Worm (Caenorhabditis elegans) whole organism, L4 larva: ENCODE data around the gene xbx-5.
A peak's percentile ranks its signal among the peaks of the same experiment; 100 is the strongest.

Source experiments
- F44E2.7 ChIP-seq: fragments of 200-800 bp; sonication (Bioruptor generic); IDR thresholded peaks from 2 replicates; pipeline ENCODE4 v2.1.2; 2022; ENCODE audit warnings: missing genetic modification characterization, missing compliant biosample characterization
- R02D3.7 ChIP-seq: fragments of 150-350 bp; sonication (generic microtip); optimal IDR thresholded peaks from 3 replicates; lab custom pipeline; 2014; ENCODE audit warnings: missing biosample characterization, missing genetic modification characterization
- Y5F2A.4 ChIP-seq: fragments of 200-800 bp; sonication (Bioruptor generic); optimal IDR thresholded peaks from 2 replicates; lab custom pipeline; 2018; ENCODE audit warnings: mild to moderate bottlenecking, missing genetic modification characterization, missing compliant biosample characterization
- ZK546.5 ChIP-seq, 2 experiments: sonication (generic microtip); optimal IDR thresholded peaks; 2 replicates each; lab custom pipeline; 2017; ENCODE audit warnings: missing biosample characterization in 2 of 2, missing genetic modification characterization in 2 of 2
- aha-1 ChIP-seq: fragments of 150-350 bp; peaks from one replicate; lab custom pipeline; 2014; ENCODE audit warnings: missing biosample characterization, missing genetic modification characterization
- aly-2 ChIP-seq: sonication (generic microtip); optimal IDR thresholded peaks from 2 replicates; lab custom pipeline; 2018; ENCODE audit warnings: missing biosample characterization, missing genetic modification characterization
- ama-1 ChIP-seq: fragments of 150-350 bp; optimal IDR thresholded peaks from 2 replicates; lab custom pipeline; 2014; ENCODE audit warnings: inconsistent platforms, mixed read lengths
- arid-1 ChIP-seq: fragments of 200-800 bp; sonication (Bioruptor generic); conservative IDR thresholded peaks from 2 replicates; pipeline ENCODE4 v1.3.6; 2022; ENCODE audit warnings: missing genetic modification reagents, missing genetic modification characterization, missing compliant biosample characterization
- ceh-32 ChIP-seq: sonication (generic microtip); optimal IDR thresholded peaks from 2 replicates; lab custom pipeline; 2016; ENCODE audit warnings: mild to moderate bottlenecking, missing genetic modification characterization, missing compliant biosample characterization; ENCODE audit not compliant: poor library complexity
- ceh-44 ChIP-seq: fragments of 200-800 bp; sonication (Bioruptor generic); IDR thresholded peaks from 2 replicates; pipeline ENCODE4 v1.3.6; 2022; ENCODE audit warnings: missing genetic modification reagents, missing genetic modification characterization, missing compliant biosample characterization
- ceh-82 ChIP-seq: sonication (generic microtip); optimal IDR thresholded peaks from 2 replicates; lab custom pipeline; 2017; ENCODE audit warnings: missing biosample characterization, missing genetic modification characterization
- dmd-6 ChIP-seq: fragments of 200-800 bp; sonication (Bioruptor generic); IDR thresholded peaks from 2 replicates; pipeline ENCODE4 v1.3.6; 2022; ENCODE audit warnings: missing genetic modification reagents, missing genetic modification characterization, missing compliant biosample characterization
- dmd-8 ChIP-seq: fragments of 200-800 bp; sonication (Bioruptor generic); IDR thresholded peaks from 2 replicates; pipeline ENCODE4 v1.3.6; 2022; ENCODE audit warnings: missing genetic modification characterization, missing compliant biosample characterization
- dpl-1 ChIP-seq: fragments of 150-350 bp; optimal IDR thresholded peaks from 2 replicates; lab custom pipeline; 2014; ENCODE audit warnings: missing biosample characterization, missing genetic modification reagents, missing genetic modification characterization
- fkh-10 ChIP-seq: fragments of 150-350 bp; optimal IDR thresholded peaks from 2 replicates; lab custom pipeline; 2014; ENCODE audit warnings: missing biosample characterization, missing genetic modification reagents, missing genetic modification characterization
- fos-1 ChIP-seq: fragments of 150-350 bp; optimal IDR thresholded peaks from 2 replicates; lab custom pipeline; 2014; ENCODE audit warnings: missing biosample characterization, missing genetic modification characterization
- hlh-30 ChIP-seq: sonication (generic microtip); optimal IDR thresholded peaks from 2 replicates; lab custom pipeline; 2017; ENCODE audit warnings: antibody characterized with exemption, mild to moderate bottlenecking, missing genetic modification characterization, missing compliant biosample characterization; ENCODE audit not compliant: insufficient read depth
- hmg-1.1 ChIP-seq: fragments of 200-800 bp; sonication (Bioruptor generic); IDR thresholded peaks from 2 replicates; pipeline ENCODE4 v1.3.6; 2022; ENCODE audit warnings: missing genetic modification reagents, missing genetic modification characterization, missing compliant biosample characterization
- lim-7 ChIP-seq: fragments of 200-800 bp; sonication (Bioruptor generic); IDR thresholded peaks from 2 replicates; pipeline ENCODE4 v1.3.6; 2022; ENCODE audit warnings: missing genetic modification characterization, missing compliant biosample characterization
- lin-1 ChIP-seq: fragments of 200-800 bp; sonication (Bioruptor generic); IDR thresholded peaks from 2 replicates; pipeline ENCODE4 v1.3.6; 2022; ENCODE audit warnings: missing genetic modification reagents, missing genetic modification characterization, missing compliant biosample characterization
- lin-15B ChIP-seq: fragments of 150-350 bp; sonication (generic microtip); optimal IDR thresholded peaks from 3 replicates; lab custom pipeline; 2014; ENCODE audit warnings: missing biosample characterization, missing genetic modification characterization
- lin-29 ChIP-seq: fragments of 200-800 bp; sonication (Bioruptor generic); IDR thresholded peaks from 2 replicates; pipeline ENCODE4 v1.3.6; 2022; ENCODE audit warnings: missing genetic modification reagents, missing genetic modification characterization, missing compliant biosample characterization
- lin-38 ChIP-seq: fragments of 200-800 bp; sonication (Bioruptor generic); IDR thresholded peaks from 2 replicates; pipeline ENCODE4 v1.3.6; 2022; ENCODE audit warnings: missing genetic modification reagents, missing genetic modification characterization, missing compliant biosample characterization
- lin-39 ChIP-seq: fragments of 150-350 bp; optimal IDR thresholded peaks from 2 replicates; lab custom pipeline; 2014; ENCODE audit warnings: missing biosample characterization, missing genetic modification reagents, missing genetic modification characterization
- lsy-2 ChIP-seq, 2 experiments: fragments of 150-350 bp in 1 of 2; sonication (generic microtip) in 1 of 2; optimal IDR thresholded peaks; 2 replicates each; lab custom pipeline; 2014 to 2017; ENCODE audit warnings: missing biosample characterization in 2 of 2, missing genetic modification characterization in 2 of 2
- madf-9 ChIP-seq: fragments of 200-800 bp; sonication (Bioruptor generic); conservative IDR thresholded peaks from 2 replicates; pipeline ENCODE4 v1.3.6; 2022; ENCODE audit warnings: missing genetic modification reagents, missing genetic modification characterization, missing compliant biosample characterization
- mep-1 ChIP-seq: fragments of 150-350 bp; sonication (generic microtip); optimal IDR thresholded peaks from 3 replicates; lab custom pipeline; 2014; ENCODE audit warnings: missing biosample characterization, missing genetic modification characterization
- mes-2 ChIP-seq: sonication (generic microtip); optimal IDR thresholded peaks from 2 replicates; lab custom pipeline; 2016; ENCODE audit warnings: missing genotype, mild to moderate bottlenecking, missing genetic modification characterization, missing compliant biosample characterization; ENCODE audit not compliant: poor library complexity, severe bottlenecking
- nhr-111 ChIP-seq: fragments of 200-800 bp; sonication (Bioruptor generic); optimal IDR thresholded peaks from 2 replicates; lab custom pipeline; 2018; ENCODE audit warnings: mild to moderate bottlenecking, missing genetic modification characterization, missing compliant biosample characterization
- nhr-48 ChIP-seq: sonication (generic microtip); optimal IDR thresholded peaks from 2 replicates; lab custom pipeline; 2016; ENCODE audit warnings: mild to moderate bottlenecking, missing genetic modification characterization, missing compliant biosample characterization
- php-3 ChIP-seq: fragments of 200-800 bp; sonication (Bioruptor generic); IDR thresholded peaks from 2 replicates; pipeline ENCODE4 v1.3.6; 2022; ENCODE audit warnings: missing genetic modification reagents, missing genetic modification characterization, missing compliant biosample characterization
- sdz-12 ChIP-seq: fragments of 200-800 bp; sonication (Bioruptor generic); optimal IDR thresholded peaks from 2 replicates; lab custom pipeline; 2018; ENCODE audit warnings: mild to moderate bottlenecking, missing genetic modification characterization, missing compliant biosample characterization
- set-16 ChIP-seq: fragments of 200-800 bp; sonication (Bioruptor generic); IDR thresholded peaks from 2 replicates; pipeline ENCODE4 v1.3.6; 2022; ENCODE audit warnings: missing genetic modification reagents, missing genetic modification characterization, missing compliant biosample characterization
- skn-1 ChIP-seq: fragments of 150-350 bp; optimal IDR thresholded peaks from 2 replicates; lab custom pipeline; 2014; ENCODE audit warnings: missing biosample characterization, missing genetic modification characterization
- snpc-1.2 ChIP-seq: fragments of 200-800 bp; sonication (Bioruptor generic); IDR thresholded peaks from 2 replicates; pipeline ENCODE4 v1.3.6; 2022; ENCODE audit warnings: missing genetic modification reagents, missing genetic modification characterization, missing compliant biosample characterization
- spr-1 ChIP-seq: sonication (generic microtip); optimal IDR thresholded peaks from 2 replicates; lab custom pipeline; 2016; ENCODE audit warnings: mild to moderate bottlenecking, missing genetic modification characterization, missing compliant biosample characterization
- tra-1 ChIP-seq: fragments of 200-800 bp; sonication (Bioruptor generic); IDR thresholded peaks from 2 replicates; pipeline ENCODE4 v1.3.6; 2022; ENCODE audit warnings: missing genetic modification reagents, missing genetic modification characterization, missing compliant biosample characterization
- unc-62 ChIP-seq, 3 experiments: fragments of 150-350 bp in 1 of 3; sonication (generic microtip); optimal IDR thresholded peaks in 2 of 3; peaks in 1 of 3; 1 replicate in 1 of 3; 2 replicates in 2 of 3; lab custom pipeline; 2014 to 2017; ENCODE audit warnings: missing biosample characterization in 3 of 3, missing genetic modification characterization in 3 of 3, missing genetic modification reagents in 3 of 3, missing genotype in 1 of 3
- vab-7 ChIP-seq: fragments of 200-800 bp; sonication (Bioruptor generic); IDR thresholded peaks from 2 replicates; pipeline ENCODE4 v1.3.6; 2022; ENCODE audit warnings: missing genetic modification reagents, missing genetic modification characterization, missing compliant biosample characterization
- zag-1 ChIP-seq: fragments of 150-350 bp; optimal IDR thresholded peaks from 2 replicates; lab custom pipeline; 2014; ENCODE audit warnings: missing biosample characterization, missing genetic modification characterization
- zfp-3 ChIP-seq: fragments of 200-800 bp; sonication (Bioruptor generic); conservative IDR thresholded peaks from 2 replicates; pipeline ENCODE4 v1.3.6; 2022; ENCODE audit warnings: missing genetic modification reagents, missing genetic modification characterization, missing compliant biosample characterization

xbx-5 gene

DNA sequence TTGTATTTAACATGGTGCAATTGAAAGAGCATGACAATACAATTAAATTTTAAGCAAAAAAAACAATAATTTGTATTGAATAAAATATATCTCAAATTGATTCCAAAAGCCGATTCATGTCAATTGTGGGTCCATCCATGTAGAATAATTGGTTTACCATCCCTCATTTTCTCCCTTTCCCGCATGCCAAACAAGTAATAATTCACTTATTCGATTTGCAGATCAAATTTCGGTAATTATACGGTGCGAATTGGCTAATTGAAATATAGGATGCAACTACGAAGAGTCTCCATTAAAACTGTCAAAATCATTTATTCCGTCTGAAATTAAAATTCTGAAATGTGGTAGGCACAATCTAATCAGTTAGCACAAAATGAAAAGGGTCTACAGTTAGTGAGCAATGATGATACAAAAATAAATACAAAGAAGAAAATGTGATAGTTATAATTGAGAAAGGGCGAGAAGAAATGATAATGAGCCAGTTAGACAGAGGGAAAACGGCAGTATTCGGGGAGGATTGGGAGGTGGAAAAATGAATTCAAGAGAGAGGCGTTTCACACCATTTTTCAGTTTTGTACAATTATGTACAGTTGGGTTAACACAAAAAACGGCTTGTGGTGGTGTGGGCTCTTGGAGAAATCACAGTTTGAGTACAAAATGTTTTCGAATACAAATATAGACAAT is 14.4 kb downstream of the xbx-5 start:
- TF ChIP-seq set-16 (GFP tag; lab: Robert Waterston, UW) (no peak), lin-39 (no peak), madf-9 (GFP tag; lab: Robert Waterston, UW) (no peak), spr-1 (tag; lab: Kevin White, UChicago) (no peak), dpl-1 (GFP tag; lab: Kevin White, UChicago) (no peak), lin-29 (no peak), ceh-32 (tag; lab: Kevin White, UChicago) (no peak), dmd-8 (no peak), zag-1 (tag; lab: Kevin White, UChicago) (no peak), lim-7 (GFP tag; lab: Robert Waterston, UW) (no peak), ama-1 (lab: Kevin White, UChicago) (peak; percentile 54), R02D3.7 (tag; lab: Kevin White, UChicago) (no peak), lin-38 (GFP tag; lab: Robert Waterston, UW) (no peak; the same call in 1 of the 2 replicates), aly-2 (tag; lab: Kevin White, UChicago) (peak; percentile 10), vab-7 (no peak), mep-1 (tag; lab: Kevin White, UChicago) (peak; percentile 34), ceh-44 (GFP tag; lab: Robert Waterston, UW) (no peak), lsy-2 (tag; optimal IDR thresholded peaks at IDR 0.05; lab: Kevin White, UChicago) (peak in 1 of 2 experiments; percentile 17), ceh-82 (tag; lab: Kevin White, UChicago) (no peak), arid-1 (GFP tag; lab: Robert Waterston, UW) (0 out of 2 replicates have a peak, but pooled peaks have one; percentile 6), fos-1 (tag; lab: Kevin White, UChicago) (no peak), fkh-10 (GFP tag; lab: Kevin White, UChicago) (no peak), nhr-48 (tag; lab: Kevin White, UChicago) (peak; percentile 6), F44E2.7 (no peak), unc-62 (GFP tag; optimal IDR thresholded peaks at IDR 0.05 in 1 of 2; lab: Kevin White, UChicago) (no peak), unc-62 (tag; optimal IDR thresholded peaks at IDR 0.05; lab: Kevin White, UChicago) (no peak), tra-1 (GFP tag; lab: Robert Waterston, UW) (no peak), aha-1 (tag; lab: Kevin White, UChicago) (peak; percentile 54), dmd-6 (no peak), hmg-1.1 (no peak), mes-2 (peak; percentile 12), sdz-12 (GFP tag; lab: Kevin White, UChicago) (peak; percentile 34), skn-1 (no peak), nhr-111 (GFP tag; lab: Kevin White, UChicago) (no peak), zfp-3 (GFP tag; lab: Robert Waterston, UW) (peak; percentile 74; the same call in 1 of the 2 replicates), snpc-1.2 (GFP tag; lab: Robert Waterston, UW) (no peak), lin-1 (no peak), hlh-30 (tag; lab: Kevin White, UChicago) (no peak), ZK546.5 (tag; optimal IDR thresholded peaks at IDR 0.05; lab: Kevin White, UChicago) (no peak), Y5F2A.4 (GFP tag; lab: Kevin White, UChicago) (no peak), lin-15B (no peak), php-3 (GFP tag; lab: Robert Waterston, UW) (no peak)
